Worm (Caenorhabditis elegans) whole organism, early embryonic: ENCODE measurements around the gene arf-5.
"Not testable (repeated sequence)": the region's sequence is repeated elsewhere in the genome, so short reads cannot be mapped to it uniquely, and the experiment has no call there.

Source experiments
- B0310.2 ChIP-seq: sonication (generic microtip); optimal IDR thresholded peaks from 2 replicates; lab custom pipeline; 2016; ENCODE audit warnings: mild to moderate bottlenecking, missing genetic modification characterization, missing compliant biosample characterization
- ama-1 ChIP-seq: fragments of 150-350 bp; optimal IDR thresholded peaks from 2 replicates; lab custom pipeline; 2014
- ceh-13 ChIP-seq: fragments of 200-800 bp; sonication (Bioruptor generic); optimal IDR thresholded peaks from 2 replicates; lab custom pipeline; 2018; ENCODE audit warnings: mild to moderate bottlenecking, missing genetic modification characterization, missing compliant biosample characterization
- ets-7 ChIP-seq: sonication (generic microtip); optimal IDR thresholded peaks from 2 replicates; lab custom pipeline; 2016; ENCODE audit warnings: missing genotype, missing genetic modification characterization, missing compliant biosample characterization
- flt-1 ChIP-seq: fragments of 200-800 bp; sonication (Bioruptor generic); IDR thresholded peaks from 2 replicates; pipeline ENCODE4 v1.3.6; 2022; ENCODE audit warnings: missing genetic modification characterization, missing compliant biosample characterization
- hmbx-1 ChIP-seq: sonication (generic microtip); optimal IDR thresholded peaks from 2 replicates; lab custom pipeline; 2016; ENCODE audit warnings: mild to moderate bottlenecking, missing genetic modification characterization, missing compliant biosample characterization
- hmg-4 ChIP-seq: fragments of 200-800 bp; sonication (Bioruptor generic); optimal IDR thresholded peaks from 2 replicates; lab custom pipeline; 2018; ENCODE audit warnings: mild to moderate bottlenecking, missing genetic modification characterization, missing compliant biosample characterization
- hnd-1 ChIP-seq: sonication (generic microtip); optimal IDR thresholded peaks from 2 replicates; lab custom pipeline; 2016; ENCODE audit warnings: missing genetic modification characterization, missing compliant biosample characterization
- pes-1 ChIP-seq: fragments of 200-800 bp; sonication (Bioruptor generic); IDR thresholded peaks from 2 replicates; pipeline ENCODE4 v1.3.6; 2022; ENCODE audit warnings: missing genetic modification reagents, missing genetic modification characterization, missing compliant biosample characterization
- tbx-11 ChIP-seq: fragments of 200-800 bp; sonication (Bioruptor generic); IDR thresholded peaks from 2 replicates; pipeline ENCODE4 v1.3.6; 2022; ENCODE audit warnings: missing genetic modification characterization, missing compliant biosample characterization
- tbx-37 ChIP-seq: fragments of 200-800 bp; sonication (Bioruptor generic); conservative IDR thresholded peaks from 2 replicates; pipeline ENCODE4 v1.3.6; 2022; ENCODE audit warnings: missing genetic modification reagents, missing genetic modification characterization, missing compliant biosample characterization
- tra-4 ChIP-seq: sonication (generic microtip); optimal IDR thresholded peaks from 2 replicates; lab custom pipeline; 2017; ENCODE audit warnings: missing genetic modification characterization, missing compliant biosample characterization

- not testable (repeated sequence) for TF ChIP-seq ama-1 (lab: Kevin White, UChicago); tra-4 (tag; lab: Kevin White, UChicago); B0310.2; tbx-11 (GFP tag; lab: Robert Waterston, UW); ceh-13 (GFP tag; lab: Kevin White, UChicago); hnd-1; hmg-4; flt-1 (GFP tag; lab: Robert Waterston, UW); hmbx-1 (tag; lab: Kevin White, UChicago)
- TF ChIP-seq tbx-37 (GFP tag; lab: Robert Waterston, UW) (peak; percentile 43; the same call in 1 of the 2 replicates), ets-7 (peak; percentile 66), pes-1 (GFP tag; lab: Robert Waterston, UW) (peak; percentile 80)
Observed at ce11 chrIV:8015726-8016312, 33.5 kb downstream of the arf-5 start, which contains the start of gene C26B2.7.
